Worm (Caenorhabditis elegans): ENCODE data around the gene pacl-1.

ce11 chrV:16285794-16286193 is 10.5 kb upstream of the pacl-1 start, which contains the start of gene F28G4.4:
- no peak for TF ChIP-seq ama-1 (optimal IDR thresholded peaks at IDR 0.05)
- no peak for TF ChIP-seq ZK546.5 (tag; optimal IDR thresholded peaks at IDR 0.05)
